Fruit fly (Drosophila melanogaster) whole organism, pupa: ENCODE measurements around the gene CG12640.

Source experiments
- CG10348 ChIP-seq: fragments of 200-800 bp; sonication (Bioruptor generic); IDR thresholded peaks from 2 replicates; pipeline ENCODE4 v1.3.6; 2022; ENCODE audit warnings: missing biosample characterization, missing genetic modification characterization
- CG12605 ChIP-seq: fragments of 200-800 bp; sonication (Bioruptor generic); IDR thresholded peaks from 2 replicates; pipeline ENCODE4 v1.3.6; 2022; ENCODE audit warnings: missing biosample characterization, missing genetic modification characterization
- CG13204 ChIP-seq: fragments of 200-800 bp; sonication (Bioruptor generic); optimal IDR thresholded peaks from 2 replicates; lab custom pipeline; 2018; ENCODE audit warnings: missing biosample characterization, mild to moderate bottlenecking, missing genetic modification characterization, moderate library complexity
- CG14655 ChIP-seq: fragments of 200-800 bp; sonication (Bioruptor generic); optimal IDR thresholded peaks from 3 replicates; lab custom pipeline; 2017; ENCODE audit warnings: mild to moderate bottlenecking, missing biosample characterization, missing genetic modification reagents, missing genetic modification characterization
- CG15710 ChIP-seq: fragments of 200-800 bp; sonication (Bioruptor generic); optimal IDR thresholded peaks from 2 replicates; lab custom pipeline; 2018; ENCODE audit warnings: missing biosample characterization, mild to moderate bottlenecking, missing genetic modification characterization, moderate library complexity
- CG17806 ChIP-seq: fragments of 200-800 bp; sonication (Bioruptor generic); optimal IDR thresholded peaks from 2 replicates; lab custom pipeline; 2018; ENCODE audit warnings: missing biosample characterization, mild to moderate bottlenecking, missing genetic modification characterization, moderate library complexity
- CG32121 ChIP-seq: fragments of 200-800 bp; sonication (Bioruptor generic); IDR thresholded peaks from 2 replicates; pipeline ENCODE4 v1.3.6; 2022; ENCODE audit warnings: missing biosample characterization, missing genetic modification characterization
- CG34367 ChIP-seq: fragments of 200-800 bp; sonication (Bioruptor generic); optimal IDR thresholded peaks from 2 replicates; lab custom pipeline; 2018; ENCODE audit warnings: missing biosample characterization, mild to moderate bottlenecking, missing genetic modification characterization
- CG4496 ChIP-seq: fragments of 200-800 bp; sonication (Bioruptor generic); IDR thresholded peaks from 3 replicates; pipeline ENCODE4 v1.3.6; 2022; ENCODE audit warnings: missing biosample characterization, missing genetic modification characterization
- CG8159 ChIP-seq: fragments of 200-800 bp; sonication (Bioruptor generic); optimal IDR thresholded peaks from 3 replicates; lab custom pipeline; 2018; ENCODE audit warnings: missing biosample characterization, mild to moderate bottlenecking, missing genetic modification characterization, moderate library complexity
- CG8301 ChIP-seq: fragments of 200-800 bp; sonication (Bioruptor generic); optimal IDR thresholded peaks from 2 replicates; lab custom pipeline; 2018; ENCODE audit warnings: missing biosample characterization, mild to moderate bottlenecking, missing genetic modification characterization
- CG9948 ChIP-seq: fragments of 200-800 bp; sonication (Bioruptor generic); optimal IDR thresholded peaks from 2 replicates; lab custom pipeline; 2018; ENCODE audit warnings: missing biosample characterization, mild to moderate bottlenecking, missing genetic modification characterization, moderate library complexity
- D1 ChIP-seq: fragments of 200-800 bp; sonication (Bioruptor generic); optimal IDR thresholded peaks from 2 replicates; lab custom pipeline; 2018; ENCODE audit warnings: missing biosample characterization, mild to moderate bottlenecking, missing genetic modification characterization, moderate library complexity
- EcR ChIP-seq: fragments of 200-800 bp; sonication (Bioruptor generic); optimal IDR thresholded peaks from 3 replicates; lab custom pipeline; 2019; ENCODE audit warnings: missing biosample characterization, missing genetic modification characterization, mild to moderate bottlenecking, moderate library complexity, missing genetic modification reagents
- Ets98B ChIP-seq: fragments of 200-800 bp; sonication (Bioruptor generic); IDR thresholded peaks from 2 replicates; pipeline ENCODE4 v1.3.6; 2022; ENCODE audit warnings: missing biosample characterization, missing genetic modification characterization
- Pif1A ChIP-seq: fragments of 200-800 bp; sonication (Bioruptor generic); optimal IDR thresholded peaks from 3 replicates; lab custom pipeline; 2016; ENCODE audit warnings: missing biosample characterization, missing genetic modification characterization
- Pif1B ChIP-seq: fragments of 200-800 bp; sonication (Bioruptor generic); optimal IDR thresholded peaks from 3 replicates; lab custom pipeline; 2016; ENCODE audit warnings: missing biosample characterization, missing genetic modification characterization
- Snoo ChIP-seq: fragments of 200-800 bp; sonication (Bioruptor generic); optimal IDR thresholded peaks from 3 replicates; lab custom pipeline; 2017; ENCODE audit warnings: missing biosample characterization, mild to moderate bottlenecking, missing genetic modification characterization, inconsistent platforms
- fd96Ca ChIP-seq: fragments of 200-800 bp; sonication (Bioruptor generic); IDR thresholded peaks from 3 replicates; pipeline ENCODE4 v1.3.6; 2022; ENCODE audit warnings: missing biosample characterization, missing genetic modification characterization
- gl ChIP-seq: fragments of 200-800 bp; sonication (Bioruptor generic); optimal IDR thresholded peaks from 2 replicates; lab custom pipeline; 2018; ENCODE audit warnings: missing biosample characterization, mild to moderate bottlenecking, missing genetic modification characterization
- rn ChIP-seq: fragments of 200-800 bp; sonication (Bioruptor generic); IDR thresholded peaks from 2 replicates; pipeline ENCODE4 v1.3.6; 2022; ENCODE audit warnings: missing biosample characterization, missing genetic modification characterization

Gene CG12640

DNA sequence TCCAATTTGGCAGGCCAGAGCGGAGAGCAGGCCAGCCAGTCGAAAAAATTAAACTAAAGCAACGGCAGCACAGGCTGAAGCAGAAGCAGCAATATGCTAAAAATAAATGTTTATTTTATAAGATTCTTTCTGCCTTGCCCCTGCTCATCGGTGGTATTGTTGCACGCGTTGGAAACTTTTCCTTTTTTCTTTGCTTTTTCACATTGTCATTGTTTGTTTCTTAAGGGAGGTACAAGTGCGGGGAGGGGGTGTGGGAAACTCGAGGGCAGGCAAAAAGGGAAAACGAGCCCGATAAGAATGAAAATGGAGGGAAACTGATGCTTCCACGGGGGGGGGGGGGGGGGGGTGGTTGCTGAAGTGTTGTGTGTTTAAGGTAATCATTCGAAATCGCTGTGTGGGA lies 33.7 kb downstream of the CG12640 start:
- no peak for TF ChIP-seq Ets98B (GFP tag; lab: Robert Waterston, UW)
- TF ChIP-seq Snoo (tag; lab: Kevin White, UChicago), result no peak
- no peak for TF ChIP-seq D1 (tag; lab: Kevin White, UChicago)
- no peak for TF ChIP-seq CG17806 (tag; lab: Kevin White, UChicago)
- TF ChIP-seq CG32121 (GFP tag; lab: Robert Waterston, UW), result no peak
- TF ChIP-seq Pif1B, result no peak
- TF ChIP-seq CG9948 (tag; lab: Kevin White, UChicago), result no peak

DNA sequence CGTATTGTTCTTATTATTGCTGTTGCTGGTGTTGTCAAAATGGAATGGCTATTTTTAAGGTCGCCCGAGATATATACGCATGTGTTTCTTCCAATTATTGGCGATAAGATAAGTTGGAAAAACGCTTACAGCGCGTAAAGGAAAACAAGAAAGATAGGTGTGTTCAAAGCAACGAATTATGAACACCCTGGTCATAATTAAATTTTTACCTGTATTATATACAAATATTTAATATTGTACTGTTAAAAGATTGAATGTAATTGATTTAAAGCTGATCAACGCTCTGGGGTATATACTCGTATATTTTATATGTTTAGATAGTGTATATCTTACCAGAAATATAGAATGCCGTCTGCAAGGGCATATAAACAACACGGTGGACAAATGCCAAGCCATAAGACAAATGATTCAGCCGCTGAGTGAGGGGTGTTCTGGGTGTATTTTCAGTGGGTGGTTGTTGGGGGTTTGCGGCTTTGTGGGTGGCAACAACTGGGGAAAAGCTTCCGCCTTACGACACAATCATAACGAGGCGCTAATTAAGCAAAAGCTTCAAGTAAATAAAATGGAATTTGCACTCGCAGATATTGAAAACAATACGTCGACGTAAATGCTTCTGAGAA lies 35.0 kb downstream of the CG12640 start:
- TF ChIP-seq Ets98B (GFP tag; lab: Robert Waterston, UW) (0 out of 2 replicates have a peak, but pooled peaks have one; percentile 19), gl (tag; lab: Kevin White, UChicago) (no peak), Snoo (tag; lab: Kevin White, UChicago) (peak; percentile 21), CG8159 (tag; lab: Kevin White, UChicago) (no peak), rn (GFP tag; lab: Robert Waterston, UW) (no peak), CG14655 (GFP tag; lab: Kevin White, UChicago) (no peak), Pif1B (peak; percentile 1)

DNA sequence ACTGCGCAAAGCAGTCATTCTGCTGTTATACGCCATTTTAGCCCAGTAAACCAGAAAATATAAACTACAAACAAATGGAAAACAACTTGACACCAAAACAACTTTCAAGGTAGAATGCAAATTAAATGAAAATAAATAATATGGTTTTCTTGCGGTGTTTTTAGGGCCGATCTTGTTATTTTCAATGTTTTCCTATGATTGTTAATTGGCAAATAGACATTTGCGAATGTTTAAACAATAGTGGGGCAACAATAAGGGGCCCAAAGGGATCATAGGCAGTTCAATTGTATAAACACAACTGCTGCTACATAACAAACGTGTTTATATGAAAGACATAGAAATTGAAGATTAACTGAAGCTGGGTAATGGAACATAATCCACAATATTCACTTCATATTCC lies 35.8 kb downstream of the CG12640 start:
- TF ChIP-seq EcR (no peak), CG13204 (GFP tag; lab: Kevin White, UChicago) (no peak), CG12605 (GFP tag; lab: Robert Waterston, UW) (no peak), Pif1A (GFP tag; lab: Kevin White, UChicago) (no peak), CG15710 (tag; lab: Kevin White, UChicago) (no peak), CG8159 (tag; lab: Kevin White, UChicago) (no peak), Pif1B (no peak), CG34367 (tag; lab: Kevin White, UChicago) (no peak), D1 (tag; lab: Kevin White, UChicago) (no peak), CG14655 (GFP tag; lab: Kevin White, UChicago) (no peak)

DNA sequence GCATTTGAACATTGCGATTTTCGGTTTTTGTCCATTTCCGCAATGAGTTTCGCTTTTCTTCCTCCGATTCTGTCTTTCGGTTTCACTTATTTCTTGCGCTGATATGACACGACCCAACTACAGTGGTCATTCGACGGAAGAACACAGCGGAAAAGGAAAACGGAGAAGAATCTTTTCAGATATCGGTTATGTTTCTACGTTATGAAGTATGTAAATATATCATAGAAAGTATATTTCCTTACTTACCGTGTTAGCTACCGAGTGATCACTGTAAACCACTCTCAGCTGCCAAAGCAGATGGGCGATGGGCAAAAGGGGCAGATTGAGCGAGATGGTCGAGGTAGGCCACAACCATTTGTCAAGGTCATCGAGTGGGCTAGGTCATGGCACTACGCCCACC lies 44.9 kb downstream of the CG12640 start:
- TF ChIP-seq CG10348 (GFP tag; lab: Robert Waterston, UW), result no peak
- TF ChIP-seq gl (tag; lab: Kevin White, UChicago), result no peak
- TF ChIP-seq EcR, result no peak
- peak; percentile 15 for TF ChIP-seq CG9948 (tag; lab: Kevin White, UChicago)
- TF ChIP-seq fd96Ca, result peak; percentile 67; the same call in 2 of the 3 replicates
- TF ChIP-seq Pif1B, result no peak
- peak; percentile 38 for TF ChIP-seq CG8159 (tag; lab: Kevin White, UChicago)
- TF ChIP-seq CG8301 (tag; lab: Kevin White, UChicago), result peak; percentile 12
- no peak for TF ChIP-seq CG34367 (tag; lab: Kevin White, UChicago)
- TF ChIP-seq Snoo (tag; lab: Kevin White, UChicago), result peak; percentile 46
- TF ChIP-seq CG13204 (GFP tag; lab: Kevin White, UChicago), result no peak
- peak; percentile 54 for TF ChIP-seq Pif1A (GFP tag; lab: Kevin White, UChicago)
- peak; percentile 59; the same call in 1 of the 3 replicates for TF ChIP-seq CG4496 (GFP tag; lab: Robert Waterston, UW)
- no peak for TF ChIP-seq rn (GFP tag; lab: Robert Waterston, UW)
- TF ChIP-seq CG14655 (GFP tag; lab: Kevin White, UChicago), result no peak
- peak; percentile 40 for TF ChIP-seq CG15710 (tag; lab: Kevin White, UChicago)
- TF ChIP-seq CG32121 (GFP tag; lab: Robert Waterston, UW), result peak; percentile 39; the same call in 1 of the 2 replicates
- TF ChIP-seq CG12605 (GFP tag; lab: Robert Waterston, UW), result 0 out of 2 replicates have a peak, but pooled peaks have one; percentile 14
- no peak for TF ChIP-seq D1 (tag; lab: Kevin White, UChicago)
- peak; percentile 33; the same call in 1 of the 2 replicates for TF ChIP-seq Ets98B (GFP tag; lab: Robert Waterston, UW)
- peak; percentile 12 for TF ChIP-seq CG17806 (tag; lab: Kevin White, UChicago)

DNA sequence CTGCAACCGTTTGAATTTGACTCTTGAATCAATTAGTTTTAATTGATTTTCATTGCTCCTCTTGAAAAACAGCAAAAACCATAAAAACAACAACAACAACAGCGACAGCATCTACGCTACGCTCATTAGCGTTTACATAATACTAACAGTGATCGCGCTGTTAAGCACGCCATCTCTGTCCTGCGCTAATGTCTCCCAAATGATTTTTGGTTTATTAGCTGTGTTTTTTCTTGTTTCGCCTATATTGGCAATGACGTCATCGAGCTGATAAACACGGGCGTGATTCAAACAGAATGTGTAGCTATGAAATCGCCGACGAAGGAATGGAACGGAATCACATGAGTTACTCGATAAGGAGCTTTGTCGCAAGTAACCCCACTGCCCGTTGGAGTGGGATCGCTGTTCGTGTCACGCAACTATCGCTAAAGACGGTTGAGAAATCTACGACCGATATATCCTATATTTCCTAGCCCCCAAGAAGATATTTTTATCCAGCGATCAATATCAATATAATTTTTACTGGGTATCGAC lies 45.7 kb downstream of the CG12640 start:
- 0 out of 2 replicates have a peak, but pooled peaks have one; percentile 12 for TF ChIP-seq Ets98B (GFP tag; lab: Robert Waterston, UW)
- TF ChIP-seq CG15710 (tag; lab: Kevin White, UChicago), result no peak

DNA sequence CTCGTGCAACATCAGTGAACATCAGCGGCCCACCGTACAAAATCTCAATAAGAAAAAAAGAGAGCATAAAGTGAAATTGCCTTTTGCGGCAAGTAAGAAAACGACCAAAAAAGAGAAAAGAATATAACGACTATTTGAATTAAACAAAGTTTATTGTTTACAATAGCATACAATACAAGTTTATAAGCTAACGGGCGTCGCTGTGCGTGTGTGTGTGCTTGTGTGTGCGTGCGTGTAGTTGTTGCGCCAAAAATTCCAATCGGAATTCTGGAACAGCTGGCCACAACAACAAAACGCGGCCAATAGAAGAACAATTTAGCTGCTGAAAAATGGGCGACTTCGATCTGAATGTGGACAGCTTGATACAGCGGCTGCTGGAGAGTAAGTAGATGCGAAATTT lies 46.4 kb downstream of the CG12640 start:
- TF ChIP-seq rn (GFP tag; lab: Robert Waterston, UW) (no peak), Ets98B (GFP tag; lab: Robert Waterston, UW) (no peak), CG8301 (tag; lab: Kevin White, UChicago) (no peak), CG12605 (GFP tag; lab: Robert Waterston, UW) (no peak), CG34367 (tag; lab: Kevin White, UChicago) (no peak), CG8159 (tag; lab: Kevin White, UChicago) (no peak), CG13204 (GFP tag; lab: Kevin White, UChicago) (no peak)
